Fruit fly (Drosophila melanogaster): ENCODE results near the gene CG33268.

DNA sequence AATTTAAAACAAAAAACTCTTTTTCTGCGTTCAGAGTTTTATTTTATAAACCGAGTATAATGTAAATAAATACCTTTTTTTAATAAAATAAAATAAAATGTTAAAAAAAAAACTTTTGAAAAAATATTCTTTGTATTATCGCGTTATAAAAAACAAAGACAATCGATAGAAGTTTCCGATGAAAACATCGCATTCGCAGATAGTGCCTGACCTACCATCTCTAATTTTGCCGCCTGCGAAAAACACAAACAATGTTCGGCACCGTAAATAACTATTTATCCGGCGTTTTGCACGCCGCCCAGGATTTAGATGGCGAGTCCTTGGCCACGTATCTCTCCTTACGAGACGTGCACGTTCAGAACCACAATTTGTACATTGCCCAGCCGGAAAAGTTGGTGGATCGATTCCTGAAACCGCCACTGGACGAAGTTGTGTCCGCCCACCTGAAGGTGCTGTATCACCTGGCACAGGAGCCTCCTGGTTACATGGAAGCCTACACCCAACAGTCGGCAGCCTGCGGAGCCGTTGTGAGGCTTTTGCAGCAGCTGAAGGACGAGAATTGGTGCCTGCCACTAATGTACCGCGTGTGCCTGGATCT is 35.3 kb upstream of the CG33268 start, which contains the start of gene PCID2:
- TF ChIP-seq Hnf4 (GFP tag; optimal IDR thresholded peaks at IDR 0.05) (no peak), psq (GFP tag; optimal IDR thresholded peaks at IDR 0.05) (no peak), pan (optimal IDR thresholded peaks at IDR 0.05) (no peak), OdsH (GFP tag; optimal IDR thresholded peaks at IDR 0.05) (no peak), Myc (optimal IDR thresholded peaks at IDR 0.05) (no peak), usp (GFP tag; optimal IDR thresholded peaks at IDR 0.05) (no peak), foxo (GFP tag; optimal IDR thresholded peaks at IDR 0.05) (no peak)

Measured in whole organism, wandering third instar larva.